Fruit fly (Drosophila melanogaster): ENCODE results near the gene dgt1.

Gene dgt1

DNA sequence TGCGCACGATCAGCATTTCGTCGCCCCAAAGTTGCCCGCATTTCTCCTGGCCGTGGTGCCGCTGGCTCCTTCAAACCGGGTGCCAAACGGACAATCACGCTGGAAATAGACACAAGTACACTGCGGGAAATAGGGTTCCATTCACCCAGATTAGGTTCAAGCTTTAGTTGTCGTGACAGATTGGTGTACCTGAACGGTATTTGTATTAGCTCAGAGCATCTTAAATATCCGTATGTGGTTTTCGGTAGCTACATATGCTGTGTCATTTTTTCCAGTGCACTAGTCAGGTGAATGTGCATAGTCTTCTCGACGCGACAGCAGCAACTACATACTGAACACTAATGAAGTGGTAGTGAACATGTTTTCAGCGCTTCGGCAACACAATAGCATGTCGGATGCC, 10.2 kb downstream of the dgt1 start (continued):
- TF ChIP-seq CG8632 (GFP tag; optimal IDR thresholded peaks at IDR 0.05) (peak; percentile 10), spab (GFP tag; optimal IDR thresholded peaks at IDR 0.05) (no peak), CG6808 (GFP tag; optimal IDR thresholded peaks at IDR 0.05) (no peak), Gug (GFP tag; IDR thresholded peaks at IDR 0.05) (peak; percentile 84), CG6792 (GFP tag; optimal IDR thresholded peaks at IDR 0.05) (no peak), CG15336 (GFP tag; IDR thresholded peaks at IDR 0.05) (peak; percentile 92), ss (GFP tag; optimal IDR thresholded peaks at IDR 0.05) (no peak), OdsH (GFP tag; optimal IDR thresholded peaks at IDR 0.05) (no peak), vri (GFP tag; optimal IDR thresholded peaks at IDR 0.05) (no peak), Ets96B (tag; optimal IDR thresholded peaks at IDR 0.05) (peak; percentile 64), CG6276 (GFP tag; optimal IDR thresholded peaks at IDR 0.05) (no peak), cyc (GFP tag; optimal IDR thresholded peaks at IDR 0.05) (no peak), lz (GFP tag; optimal IDR thresholded peaks at IDR 0.05) (no peak), fd85E (GFP tag; optimal IDR thresholded peaks at IDR 0.05) (no peak), CG11294 (GFP tag; IDR thresholded peaks at IDR 0.05) (peak; percentile 50; the same call in 1 of the 2 replicates), Sox102F (GFP tag; optimal IDR thresholded peaks at IDR 0.05) (no peak), eg (GFP tag; IDR thresholded peaks at IDR 0.05) (peak; percentile 91), CG1621 (tag; optimal IDR thresholded peaks at IDR 0.05) (peak; percentile 66), net (GFP tag; optimal IDR thresholded peaks at IDR 0.05) (no peak), Met (GFP tag; optimal IDR thresholded peaks at IDR 0.05) (no peak), CG6854 (GFP tag; optimal IDR thresholded peaks at IDR 0.05) (no peak), acj6 (GFP tag; optimal IDR thresholded peaks at IDR 0.05) (no peak), fd59A (GFP tag; optimal IDR thresholded peaks at IDR 0.05) (peak; percentile 61), CG11902 (GFP tag; optimal IDR thresholded peaks at IDR 0.05) (no peak), Sox14 (GFP tag; optimal IDR thresholded peaks at IDR 0.05) (no peak), CG10669 (GFP tag; optimal IDR thresholded peaks at IDR 0.05) (no peak), pdm3 (GFP tag; optimal IDR thresholded peaks at IDR 0.05) (no peak), CG10631 (GFP tag; optimal IDR thresholded peaks at IDR 0.05) (no peak)

DNA sequence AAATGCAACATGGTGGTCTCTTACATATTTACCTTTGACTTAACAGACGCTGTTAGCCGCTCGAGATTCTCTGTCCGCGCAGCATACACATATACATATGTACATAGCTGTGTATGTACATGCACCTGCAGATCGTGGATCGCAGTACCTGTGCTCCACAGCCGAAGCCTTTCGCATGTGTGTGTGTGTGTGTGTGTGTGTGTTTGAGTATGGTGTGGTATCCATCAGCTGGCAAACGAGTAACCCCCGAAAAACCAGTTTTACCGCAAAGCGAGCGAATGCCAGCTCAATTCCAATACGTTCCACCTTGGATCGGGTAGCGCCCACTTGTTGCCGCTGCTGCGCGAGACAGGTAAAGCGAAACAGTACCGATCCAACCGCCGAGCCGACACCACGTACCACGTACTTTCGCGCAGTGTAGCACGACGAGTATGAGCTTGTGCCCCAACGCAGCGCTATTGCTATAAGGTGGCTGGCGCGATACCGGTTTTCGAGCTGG, 15.9 kb downstream of the dgt1 start, which contains the start of gene Cad99C:
Gene Cad99C (plus strand): TSS at position 365 of the 499 bp plus-strand sequence.
- TF ChIP-seq Ets96B (tag; optimal IDR thresholded peaks at IDR 0.05) (peak; percentile 7), CG3919 (GFP tag; optimal IDR thresholded peaks at IDR 0.05) (peak; percentile 39), CG11294 (GFP tag; IDR thresholded peaks at IDR 0.05) (no peak), Lpt (GFP tag; optimal IDR thresholded peaks at IDR 0.05) (peak; percentile 23), CG9139 (GFP tag; optimal IDR thresholded peaks at IDR 0.05) (no peak), CG8319 (GFP tag; optimal IDR thresholded peaks at IDR 0.05) (no peak), topi (GFP tag; optimal IDR thresholded peaks at IDR 0.05) (no peak), svp (GFP tag) (no peak), CG6163 (GFP tag; IDR thresholded peaks at IDR 0.05) (peak; percentile 60; the same call in 2 of the 3 replicates), eg (GFP tag; IDR thresholded peaks at IDR 0.05) (peak; percentile 50; the same call in 1 of the 3 replicates), Hr4 (GFP tag; optimal IDR thresholded peaks at IDR 0.05) (no peak), Ets21C (GFP tag; optimal IDR thresholded peaks at IDR 0.05) (no peak), Eip75B (GFP tag; optimal IDR thresholded peaks at IDR 0.05) (peak; percentile 65), CG7368 (GFP tag; optimal IDR thresholded peaks at IDR 0.05) (no peak), Sox15 (GFP tag; optimal IDR thresholded peaks at IDR 0.05) (no peak), Hr39 (GFP tag; optimal IDR thresholded peaks at IDR 0.05) (no peak), CG3032 (tag; optimal IDR thresholded peaks at IDR 0.05) (peak; percentile 10), CG34406 (GFP tag; optimal IDR thresholded peaks at IDR 0.05) (no peak), ss (GFP tag; optimal IDR thresholded peaks at IDR 0.05) (peak; percentile 34 to 54), CG8119 (GFP tag; IDR thresholded peaks at IDR 0.05) (peak; percentile 34; the same call in 1 of the 3 replicates), fkh (GFP tag; optimal IDR thresholded peaks at IDR 0.05) (peak; percentile 61), salr (GFP tag; optimal IDR thresholded peaks at IDR 0.05) (no peak), CG10669 (GFP tag; optimal IDR thresholded peaks at IDR 0.05) (no peak), CG6276 (GFP tag; optimal IDR thresholded peaks at IDR 0.05) (peak; percentile 16), CG1621 (tag; optimal IDR thresholded peaks at IDR 0.05) (no peak), fd59A (GFP tag; optimal IDR thresholded peaks at IDR 0.05) (no peak), pdm3 (GFP tag; optimal IDR thresholded peaks at IDR 0.05) (peak; percentile 14), dac (GFP tag; optimal IDR thresholded peaks at IDR 0.05) (no peak), CG16779 (tag; optimal IDR thresholded peaks at IDR 0.05) (no peak), vri (GFP tag; optimal IDR thresholded peaks at IDR 0.05) (no peak), CG8632 (GFP tag; optimal IDR thresholded peaks at IDR 0.05) (no peak), CG11902 (GFP tag; optimal IDR thresholded peaks at IDR 0.05) (no peak), CG15336 (GFP tag; IDR thresholded peaks at IDR 0.05) (peak; percentile 26; the same call in 1 of the 2 replicates), Eip78C (GFP tag) (peak; percentile 80), acj6 (GFP tag; optimal IDR thresholded peaks at IDR 0.05) (no peak)

Data from whole organism, prepupa.